Fruit fly (Drosophila melanogaster): Measurements from ENCODE around the gene Fdx2.

Gene Fdx2

DNA sequence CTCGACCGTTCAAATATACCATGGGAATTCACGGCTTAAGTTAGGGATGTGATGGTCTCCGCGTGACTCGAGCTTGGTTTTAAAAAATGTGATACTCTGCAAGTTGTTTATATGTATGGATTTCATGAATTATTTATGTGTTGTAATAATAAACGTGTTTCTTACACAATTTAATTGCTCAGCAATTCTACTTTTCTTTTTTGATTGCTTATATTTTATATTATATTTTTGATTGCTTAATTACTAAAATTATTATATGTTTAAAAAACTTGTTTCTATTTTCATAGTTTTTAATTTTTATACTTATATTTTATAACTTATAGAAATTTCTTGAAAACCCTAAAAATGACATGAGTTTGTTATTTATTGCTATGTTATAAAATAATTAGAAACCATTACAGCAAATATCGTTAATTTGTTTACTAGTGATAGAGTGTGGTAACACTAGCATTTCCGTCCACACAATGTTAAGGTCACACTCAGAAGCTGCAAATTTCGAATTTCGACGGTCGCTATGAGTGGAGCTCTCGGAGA is 37.9 kb upstream of the Fdx2 start, which contains the start of the genes ago and CG1265 (continued):
- TF ChIP-seq CG2712 (tag; optimal IDR thresholded peaks at IDR 0.05) = peak; percentile 69
- no peak for TF ChIP-seq Lhr (GFP tag; optimal IDR thresholded peaks at IDR 0.05)
- TF ChIP-seq amos (GFP tag; IDR thresholded peaks at IDR 0.05; ENCODE audit: partially characterized antibody) = peak; percentile 61
- peak; percentile 12 for TF ChIP-seq zen (tag; optimal IDR thresholded peaks at IDR 0.05)
- peak; percentile 36 for TF ChIP-seq trem (tag; optimal IDR thresholded peaks at IDR 0.05)
- peak; percentile 10 for TF ChIP-seq CG9609 (GFP tag; optimal IDR thresholded peaks at IDR 0.05)
- no peak for TF ChIP-seq Sox100B (GFP tag; optimal IDR thresholded peaks at IDR 0.05)
- peak; percentile 27 for TF ChIP-seq H2.0 (GFP tag; IDR thresholded peaks at IDR 0.05)
- peak; percentile 55 for TF ChIP-seq Meics (GFP tag; optimal IDR thresholded peaks at IDR 0.05)
- TF ChIP-seq Optix (GFP tag; IDR thresholded peaks at IDR 0.05) = no peak
- no peak for TF ChIP-seq CG18764 (GFP tag; optimal IDR thresholded peaks at IDR 0.05)
- TF ChIP-seq Chrac-16 (GFP tag; optimal IDR thresholded peaks at IDR 0.05) = peak; percentile 32
- peak; percentile 34 for TF ChIP-seq Sox102F (GFP tag; optimal IDR thresholded peaks at IDR 0.05)
- peak; percentile 39; the same call in 1 of the 2 replicates for TF ChIP-seq CG14441 (GFP tag; IDR thresholded peaks at IDR 0.05)
- peak; percentile 52 for TF ChIP-seq CG2120 (GFP tag; optimal IDR thresholded peaks at IDR 0.05)
- peak; percentile 68 for TF ChIP-seq Rfx (GFP tag; IDR thresholded peaks at IDR 0.05)
- TF ChIP-seq Hr3 (GFP tag; optimal IDR thresholded peaks at IDR 0.05) = peak; percentile 47
- TF ChIP-seq Oli (tag; optimal IDR thresholded peaks at IDR 0.05) = peak; percentile 31
- no peak for TF ChIP-seq CG8290 (GFP tag; optimal IDR thresholded peaks at IDR 0.05)
- TF ChIP-seq CG8290 (tag; optimal IDR thresholded peaks at IDR 0.05) = peak in 1 of 2 experiments; percentile 53
- TF ChIP-seq CG9817 (tag; optimal IDR thresholded peaks at IDR 0.05) = peak; percentile 61
- TF ChIP-seq CG7839 (tag; optimal IDR thresholded peaks at IDR 0.05) = peak; percentile 31
- peak; percentile 47 for TF ChIP-seq CG14014 (GFP tag; IDR thresholded peaks at IDR 0.05)
- peak; percentile 32; the same call in 1 of the 2 replicates for TF ChIP-seq CG1024 (GFP tag; IDR thresholded peaks at IDR 0.05)
- TF ChIP-seq Dbx (GFP tag; IDR thresholded peaks at IDR 0.05) = 0 out of 3 replicates have a peak, but pooled peaks have one; percentile 32
- peak; percentile 80 for TF ChIP-seq CG10543 (GFP tag; optimal IDR thresholded peaks at IDR 0.05)
- TF ChIP-seq CTCF (GFP tag; optimal IDR thresholded peaks at IDR 0.05) = no peak
- peak in 1 of 2 experiments; percentile 55 for TF ChIP-seq Hr51 (GFP tag; optimal IDR thresholded peaks at IDR 0.05)
- no peak for TF ChIP-seq scrt (GFP tag; optimal IDR thresholded peaks at IDR 0.05)
- TF ChIP-seq Ada2b (GFP tag; IDR thresholded peaks at IDR 0.05) = peak; percentile 18; the same call in 1 of the 2 replicates
- peak; percentile 15 for TF ChIP-seq CG18619 (GFP tag; optimal IDR thresholded peaks at IDR 0.05)
- no peak for TF ChIP-seq pan (optimal IDR thresholded peaks at IDR 0.05)
- TF ChIP-seq pan (GFP tag; optimal IDR thresholded peaks at IDR 0.05 in 1 of 2, IDR thresholded peaks at IDR 0.05 in 1 of 2) = peak in 1 of 2 experiments; percentile 39
- TF ChIP-seq zfh1 (GFP tag; IDR thresholded peaks at IDR 0.05) = no peak
- TF ChIP-seq Usf (GFP tag; optimal IDR thresholded peaks at IDR 0.05) = peak; percentile 37
- peak; percentile 34 for TF ChIP-seq CG1602 (GFP tag; optimal IDR thresholded peaks at IDR 0.05)
- no peak for TF ChIP-seq tap (tag; optimal IDR thresholded peaks at IDR 0.05)
- TF ChIP-seq CG14050 (GFP tag; IDR thresholded peaks at IDR 0.05) = no peak
- peak; percentile 50 for TF ChIP-seq HLHmδ (GFP tag; optimal IDR thresholded peaks at IDR 0.05)
- TF ChIP-seq Mad (GFP tag; optimal IDR thresholded peaks at IDR 0.05) = peak; percentile 10
- TF ChIP-seq CG8388 (GFP tag; optimal IDR thresholded peaks at IDR 0.05) = peak; percentile 24
- TF ChIP-seq CG1603 (tag; optimal IDR thresholded peaks at IDR 0.05) = peak; percentile 45
- TF ChIP-seq Opbp (GFP tag; IDR thresholded peaks at IDR 0.05; ENCODE audit: partially characterized antibody) = peak; percentile 43; the same call in 1 of the 3 replicates
- peak; percentile 53 for TF ChIP-seq Abd-B (GFP tag; optimal IDR thresholded peaks at IDR 0.05)
- peak; percentile 46 for TF ChIP-seq CG9215 (GFP tag; IDR thresholded peaks at IDR 0.05)
- TF ChIP-seq stc (GFP tag; IDR thresholded peaks at IDR 0.05) = peak; percentile 20; the same call in 1 of the 2 replicates
- TF ChIP-seq CG11723 (GFP tag; optimal IDR thresholded peaks at IDR 0.05) = no peak
- peak; percentile 46; the same call in 1 of the 2 replicates for TF ChIP-seq CG14667 (GFP tag; IDR thresholded peaks at IDR 0.05)
- TF ChIP-seq CG1647 (GFP tag; optimal IDR thresholded peaks at IDR 0.05) = no peak
- TF ChIP-seq Dp (GFP tag; optimal IDR thresholded peaks at IDR 0.05) = peak; percentile 55
- TF ChIP-seq nau (GFP tag; optimal IDR thresholded peaks at IDR 0.05) = no peak
